Worm (Caenorhabditis elegans): ENCODE results near the gene cyn-9.

The cyn-9 gene

DNA sequence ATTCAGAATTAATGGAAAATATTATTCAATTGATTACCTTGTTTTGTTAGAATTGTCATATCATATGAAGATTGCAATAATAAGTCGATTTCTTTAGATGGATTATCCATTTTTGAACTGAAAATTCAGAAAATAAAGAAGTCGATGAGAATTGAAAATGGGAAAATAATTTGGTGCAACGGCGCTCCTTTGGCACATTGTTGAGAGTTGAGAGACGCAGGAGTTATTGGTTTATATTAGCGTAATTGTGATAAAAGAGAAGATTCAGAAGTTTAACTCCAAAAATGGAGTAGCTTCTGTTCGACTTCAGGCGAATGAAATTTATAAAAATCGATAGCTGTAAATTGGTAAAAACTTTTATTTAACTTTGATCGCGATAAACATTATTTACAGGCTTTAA is 20.1 kb upstream of the cyn-9 start, which contains the start of gene C14B1.8 (continued):
- no peak for TF ChIP-seq sptf-2 (GFP tag; optimal IDR thresholded peaks at IDR 0.05)
- TF ChIP-seq B0261.1 (tag; optimal IDR thresholded peaks at IDR 0.05): no peak
- no peak for TF ChIP-seq F10E7.11 (tag; optimal IDR thresholded peaks at IDR 0.05)
- no peak for TF ChIP-seq hlh-26 (GFP tag; conservative IDR thresholded peaks at IDR 0.05)
- no peak for TF ChIP-seq ztf-6 (GFP tag; IDR thresholded peaks at IDR 0.05)
- TF ChIP-seq F57C9.4 (tag; optimal IDR thresholded peaks at IDR 0.05): no peak
- no peak for TF ChIP-seq tlf-1 (GFP tag; optimal IDR thresholded peaks at IDR 0.05)
- TF ChIP-seq nhr-80 (tag; optimal IDR thresholded peaks at IDR 0.05): no peak
- no peak for TF ChIP-seq repo-1 (tag; optimal IDR thresholded peaks at IDR 0.05)
- TF ChIP-seq ZK185.1 (tag; optimal IDR thresholded peaks at IDR 0.05; ENCODE audit: poor library complexity, severe bottlenecking): no peak
- no peak for TF ChIP-seq ccch-3 (GFP tag; optimal IDR thresholded peaks at IDR 0.05)
- TF ChIP-seq athp-1 (tag; optimal IDR thresholded peaks at IDR 0.05): peak; percentile 17
- TF ChIP-seq Y56A3A.18 (GFP tag; IDR thresholded peaks at IDR 0.05): no peak
- peak; percentile 23 for TF ChIP-seq hrde-1 (tag; optimal IDR thresholded peaks at IDR 0.05; ENCODE audit: borderline replicate concordance)
- no peak for TF ChIP-seq attf-5 (GFP tag; optimal IDR thresholded peaks at IDR 0.05)
- no peak for TF ChIP-seq K11D2.4 (GFP tag; IDR thresholded peaks at IDR 0.05)
- TF ChIP-seq somi-1 (GFP tag; optimal IDR thresholded peaks at IDR 0.05): no peak
- TF ChIP-seq ceh-27 (GFP tag; optimal IDR thresholded peaks at IDR 0.05): no peak
- TF ChIP-seq madf-8 (GFP tag; conservative IDR thresholded peaks at IDR 0.05): no peak
- TF ChIP-seq ceh-58 (GFP tag; IDR thresholded peaks at IDR 0.05): no peak
- no peak for TF ChIP-seq unc-62 (GFP tag; optimal IDR thresholded peaks at IDR 0.05)
- no peak for TF ChIP-seq ztf-3 (GFP tag; optimal IDR thresholded peaks at IDR 0.05)
- TF ChIP-seq madf-6 (GFP tag; IDR thresholded peaks at IDR 0.05): peak; percentile 50
- peak; percentile 12 for TF ChIP-seq F49E8.2 (tag; optimal IDR thresholded peaks at IDR 0.05; ENCODE audit: insufficient read depth)
- TF ChIP-seq B0336.3 (GFP tag; IDR thresholded peaks at IDR 0.05): peak; percentile 18; the same call in 1 of the 2 replicates
- no peak for TF ChIP-seq F33H1.4 (GFP tag; IDR thresholded peaks at IDR 0.05)
- no peak for TF ChIP-seq ztf-26 (tag; optimal IDR thresholded peaks at IDR 0.05)
- peak; percentile 74 for TF ChIP-seq him-1 (tag; optimal IDR thresholded peaks at IDR 0.05)
- no peak for TF ChIP-seq cebp-1 (GFP tag; IDR thresholded peaks at IDR 0.05)
- TF ChIP-seq cebp-1 (tag; optimal IDR thresholded peaks at IDR 0.05): no peak
- peak; percentile 61 for TF ChIP-seq unc-130 (GFP tag; optimal IDR thresholded peaks at IDR 0.05)
- TF ChIP-seq T26A5.8 (tag; optimal IDR thresholded peaks at IDR 0.05): no peak
- TF ChIP-seq hsf-1 (GFP tag; IDR thresholded peaks at IDR 0.05): peak; percentile 45; the same call in 1 of the 2 replicates
- no peak for TF ChIP-seq snpc-4 (GFP tag; optimal IDR thresholded peaks at IDR 0.05)
- TF ChIP-seq snpc-4 (tag; optimal IDR thresholded peaks at IDR 0.05): no peak
- TF ChIP-seq ekl-4 (GFP tag; IDR thresholded peaks at IDR 0.05): 0 out of 2 replicates have a peak, but pooled peaks have one; percentile 23
- TF ChIP-seq egl-44 (GFP tag; IDR thresholded peaks at IDR 0.05): no peak
- no peak for TF ChIP-seq nhr-179 (tag; optimal IDR thresholded peaks at IDR 0.05)
- TF ChIP-seq lag-1 (GFP tag; IDR thresholded peaks at IDR 0.05): no peak
- TF ChIP-seq gei-17 (GFP tag; optimal IDR thresholded peaks at IDR 0.05): no peak
- TF ChIP-seq akir-1 (GFP tag; optimal IDR thresholded peaks at IDR 0.05): no peak
- no peak for TF ChIP-seq F22D6.2 (tag; optimal IDR thresholded peaks at IDR 0.05)
- no peak for TF ChIP-seq ets-4 (GFP tag; optimal IDR thresholded peaks at IDR 0.05)
- no peak for TF ChIP-seq bed-2 (GFP tag; IDR thresholded peaks at IDR 0.05)
- TF ChIP-seq lin-54 (GFP tag; optimal IDR thresholded peaks at IDR 0.05): no peak
- no peak for TF ChIP-seq Y79H2A.3 (GFP tag; conservative IDR thresholded peaks at IDR 0.05)
- no peak for TF ChIP-seq egl-18 (GFP tag; IDR thresholded peaks at IDR 0.05)
- no peak for TF ChIP-seq nfya-2 (GFP tag; IDR thresholded peaks at IDR 0.05)
- no peak for TF ChIP-seq rcor-1 (GFP tag; IDR thresholded peaks at IDR 0.05)
